Worm (Caenorhabditis elegans) whole organism, L1 larva: ENCODE data around the gene F08F1.3.

ENCODE experiments used
- C04F5.9 ChIP-seq: sonication (generic microtip); optimal IDR thresholded peaks from 2 replicates; lab custom pipeline; 2016; ENCODE audit warnings: missing genetic modification characterization, missing compliant biosample characterization
- ama-1 ChIP-seq: fragments of 150-350 bp; optimal IDR thresholded peaks from 2 replicates; lab custom pipeline; 2014
- ceh-82 ChIP-seq, 3 experiments: fragments of 150-350 bp in 1 of 3; sonication (generic microtip) in 2 of 3; optimal IDR thresholded peaks; 2 replicates each; lab custom pipeline; 2014 to 2017; ENCODE audit warnings: missing biosample characterization in 3 of 3, missing genetic modification characterization in 3 of 3
- lir-3 ChIP-seq: sonication (generic microtip); optimal IDR thresholded peaks from 2 replicates; lab custom pipeline; 2016; ENCODE audit warnings: mild to moderate bottlenecking, missing genetic modification characterization, moderate library complexity, missing compliant biosample characterization; ENCODE audit not compliant: poor library complexity
- lsy-2 ChIP-seq, 2 experiments: fragments of 150-350 bp; optimal IDR thresholded peaks; 2 replicates each; lab custom pipeline; 2014; ENCODE audit warnings: missing biosample characterization in 2 of 2, missing genetic modification characterization in 2 of 2
- mep-1 ChIP-seq: fragments of 150-350 bp; optimal IDR thresholded peaks from 2 replicates; lab custom pipeline; 2014; ENCODE audit warnings: missing biosample characterization, missing genetic modification characterization
- skn-1 ChIP-seq: fragments of 150-350 bp; optimal IDR thresholded peaks from 2 replicates; lab custom pipeline; 2014; ENCODE audit warnings: missing biosample characterization, missing genetic modification characterization
- sup-37 ChIP-seq: fragments of 200-800 bp; sonication (Bioruptor generic); optimal IDR thresholded peaks from 2 replicates; lab custom pipeline; 2018; ENCODE audit warnings: mild to moderate bottlenecking, missing genetic modification characterization, missing compliant biosample characterization
- tlp-1 ChIP-seq: fragments of 150-350 bp; optimal IDR thresholded peaks from 2 replicates; lab custom pipeline; 2014; ENCODE audit warnings: missing biosample characterization, missing genetic modification characterization
- zag-1 ChIP-seq: fragments of 150-350 bp; optimal IDR thresholded peaks from 2 replicates; lab custom pipeline; 2014; ENCODE audit warnings: missing biosample characterization, missing genetic modification characterization

ce11 chrX:8479050-8479449, 50.4 kb downstream of the F08F1.3 start:
- no peak for TF ChIP-seq C04F5.9 (tag; lab: Kevin White, UChicago)
- no peak for TF ChIP-seq mep-1 (tag; lab: Kevin White, UChicago)
- TF ChIP-seq lsy-2 (tag; optimal IDR thresholded peaks at IDR 0.05; lab: Kevin White, UChicago) = no peak
- TF ChIP-seq sup-37 = no peak
- no peak for TF ChIP-seq skn-1
- TF ChIP-seq tlp-1 (tag; lab: Kevin White, UChicago) = no peak
- TF ChIP-seq ceh-82 (tag; optimal IDR thresholded peaks at IDR 0.05; lab: Kevin White, UChicago) = peak in 1 of 3 experiments; percentile 11
- TF ChIP-seq lir-3 (tag; lab: Kevin White, UChicago) = no peak
- no peak for TF ChIP-seq zag-1 (tag; lab: Kevin White, UChicago)
- no peak for TF ChIP-seq ama-1 (lab: Kevin White, UChicago)
